Worm (Caenorhabditis elegans) whole organism, L4 larva: ENCODE measurements around the gene F56F10.2.

Source experiments
- Y5F2A.4 ChIP-seq: fragments of 200-800 bp; sonication (Bioruptor generic); optimal IDR thresholded peaks from 2 replicates; lab custom pipeline; 2018; ENCODE audit warnings: mild to moderate bottlenecking, missing genetic modification characterization, missing compliant biosample characterization
- aly-2 ChIP-seq: sonication (generic microtip); optimal IDR thresholded peaks from 2 replicates; lab custom pipeline; 2018; ENCODE audit warnings: missing biosample characterization, missing genetic modification characterization
- egl-43 ChIP-seq: fragments of 200-800 bp; sonication (Bioruptor generic); IDR thresholded peaks from 2 replicates; pipeline ENCODE4 v1.3.6; 2022; ENCODE audit warnings: missing genetic modification reagents, missing genetic modification characterization, missing compliant biosample characterization
- jun-1 ChIP-seq: fragments of 150-350 bp; optimal IDR thresholded peaks from 2 replicates; lab custom pipeline; 2014; ENCODE audit warnings: missing biosample characterization, missing genetic modification reagents, missing genetic modification characterization
- mdt-29 ChIP-seq: fragments of 200-800 bp; sonication (Bioruptor generic); IDR thresholded peaks from 2 replicates; pipeline ENCODE4 v1.3.6; 2022; ENCODE audit warnings: missing genetic modification reagents, missing genetic modification characterization, missing compliant biosample characterization
- mep-1 ChIP-seq: fragments of 150-350 bp; sonication (generic microtip); optimal IDR thresholded peaks from 3 replicates; lab custom pipeline; 2014; ENCODE audit warnings: missing biosample characterization, missing genetic modification characterization
- nhr-76 ChIP-seq: fragments of 150-350 bp; optimal IDR thresholded peaks from 2 replicates; lab custom pipeline; 2014; ENCODE audit warnings: missing biosample characterization, missing genetic modification characterization
- nhr-77 ChIP-seq: fragments of 150-350 bp; optimal IDR thresholded peaks from 2 replicates; lab custom pipeline; 2014; ENCODE audit warnings: missing biosample characterization, missing genetic modification characterization
- saeg-2 ChIP-seq: fragments of 200-800 bp; sonication (Bioruptor generic); IDR thresholded peaks from 2 replicates; pipeline ENCODE4 v1.3.6; 2022; ENCODE audit warnings: missing genetic modification reagents, missing genetic modification characterization, missing compliant biosample characterization
- sdz-12 ChIP-seq: fragments of 200-800 bp; sonication (Bioruptor generic); optimal IDR thresholded peaks from 2 replicates; lab custom pipeline; 2018; ENCODE audit warnings: mild to moderate bottlenecking, missing genetic modification characterization, missing compliant biosample characterization
- skn-1 ChIP-seq: fragments of 150-350 bp; optimal IDR thresholded peaks from 2 replicates; lab custom pipeline; 2014; ENCODE audit warnings: missing biosample characterization, missing genetic modification characterization
- zag-1 ChIP-seq: fragments of 150-350 bp; optimal IDR thresholded peaks from 2 replicates; lab custom pipeline; 2014; ENCODE audit warnings: missing biosample characterization, missing genetic modification characterization

DNA sequence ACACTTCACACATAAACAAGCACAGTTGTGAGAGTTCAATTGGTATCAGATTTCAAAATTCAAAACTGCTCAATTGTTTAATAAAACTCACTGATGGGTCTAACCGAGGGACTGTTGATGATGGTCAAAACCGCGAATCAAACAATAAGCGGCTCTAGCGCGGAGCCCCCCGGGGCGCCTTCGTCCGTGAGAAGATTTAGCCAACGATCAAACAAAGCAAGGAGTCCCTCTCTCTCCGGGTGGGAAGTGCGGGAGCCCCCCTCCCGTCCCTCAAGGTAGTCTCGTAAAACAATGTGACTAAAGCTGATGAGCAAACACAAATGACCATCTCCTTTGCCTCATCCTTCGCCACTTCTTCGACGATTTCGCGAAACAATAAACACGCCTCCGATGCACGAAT lies 1.8 kb upstream of the F56F10.2 start:
- TF ChIP-seq Y5F2A.4 (no peak), sdz-12 (no peak), jun-1 (no peak), aly-2 (tag; lab: Kevin White, UChicago) (no peak), saeg-2 (GFP tag; lab: Robert Waterston, UW) (no peak), egl-43 (GFP tag; lab: Robert Waterston, UW) (no peak), mep-1 (tag; lab: Kevin White, UChicago) (no peak), nhr-76 (tag; lab: Kevin White, UChicago) (no peak), skn-1 (no peak), mdt-29 (GFP tag; lab: Robert Waterston, UW) (no peak), zag-1 (tag; lab: Kevin White, UChicago) (no peak), nhr-77 (tag; lab: Kevin White, UChicago) (no peak)
